Fruit fly (Drosophila melanogaster) whole organism, prepupa: ENCODE data around the gene CG4598.

Experiments used
- CG11762 ChIP-seq: fragments of 200-800 bp; sonication (Bioruptor generic); optimal IDR thresholded peaks from 3 replicates; lab custom pipeline; 2016; ENCODE audit warnings: missing biosample characterization, missing genetic modification characterization; ENCODE audit not compliant: insufficient read depth
- CG11902 ChIP-seq: fragments of 200-800 bp; sonication (Bioruptor generic); optimal IDR thresholded peaks from 3 replicates; lab custom pipeline; 2016; ENCODE audit warnings: missing biosample characterization, missing genetic modification characterization
- CG1621 ChIP-seq: fragments of 200-800 bp; sonication (Bioruptor generic); optimal IDR thresholded peaks from 3 replicates; lab custom pipeline; 2018; ENCODE audit warnings: missing biosample characterization, mild to moderate bottlenecking, missing genetic modification characterization
- CG3032 ChIP-seq: fragments of 200-800 bp; optimal IDR thresholded peaks from 2 replicates; lab custom pipeline; 2019; ENCODE audit warnings: missing biosample characterization, mild to moderate bottlenecking, missing genetic modification characterization, moderate library complexity
- CG31627 ChIP-seq: fragments of 200-800 bp; sonication (Bioruptor generic); optimal IDR thresholded peaks from 3 replicates; lab custom pipeline; 2016; ENCODE audit warnings: missing biosample characterization, missing genetic modification characterization
- CG32006 ChIP-seq: fragments of 200-800 bp; sonication (Bioruptor generic); optimal IDR thresholded peaks from 3 replicates; lab custom pipeline; 2017; ENCODE audit warnings: missing biosample characterization, mild to moderate bottlenecking, missing genetic modification characterization
- CG34406 ChIP-seq: fragments of 200-800 bp; sonication (Bioruptor generic); optimal IDR thresholded peaks from 3 replicates; lab custom pipeline; 2016; ENCODE audit warnings: missing biosample characterization, missing genetic modification characterization
- CG4318 ChIP-seq: fragments of 200-800 bp; sonication (Bioruptor generic); optimal IDR thresholded peaks from 3 replicates; lab custom pipeline; 2017; ENCODE audit warnings: missing biosample characterization, mild to moderate bottlenecking, missing genetic modification characterization
- CG6163 ChIP-seq: fragments of 200-800 bp; sonication (Bioruptor generic); IDR thresholded peaks from 3 replicates; pipeline ENCODE4 v1.3.6; 2022; ENCODE audit warnings: missing biosample characterization, missing genetic modification characterization
- CG6276 ChIP-seq: fragments of 200-800 bp; sonication (Bioruptor generic); optimal IDR thresholded peaks from 2 replicates; lab custom pipeline; 2017; ENCODE audit warnings: missing biosample characterization, mild to moderate bottlenecking, missing genetic modification characterization
- CG6792 ChIP-seq: fragments of 200-800 bp; sonication (Bioruptor generic); optimal IDR thresholded peaks from 3 replicates; lab custom pipeline; 2016; ENCODE audit warnings: missing biosample characterization, missing genetic modification characterization
- CG6808 ChIP-seq: fragments of 200-800 bp; sonication (Bioruptor generic); optimal IDR thresholded peaks from 3 replicates; lab custom pipeline; 2017; ENCODE audit warnings: missing biosample characterization, missing genetic modification characterization, mild to moderate bottlenecking, moderate library complexity, missing genetic modification reagents
- CG8319 ChIP-seq: fragments of 200-800 bp; sonication (Bioruptor generic); optimal IDR thresholded peaks from 3 replicates; lab custom pipeline; 2016; ENCODE audit warnings: missing biosample characterization, missing genetic modification characterization
- Eip75B ChIP-seq: fragments of 200-800 bp; sonication (Bioruptor generic); optimal IDR thresholded peaks from 3 replicates; lab custom pipeline; 2016; ENCODE audit warnings: missing biosample characterization, missing genetic modification characterization
- Eip78C ChIP-seq: fragments of 200-800 bp; sonication (Bioruptor generic); peaks from one replicate; lab custom pipeline; 2016; ENCODE audit warnings: missing biosample characterization, missing genetic modification characterization
- Eip93F ChIP-seq: fragments of 200-800 bp; sonication (Bioruptor generic); optimal IDR thresholded peaks from 2 replicates; lab custom pipeline; 2016; ENCODE audit warnings: missing biosample characterization, mild to moderate bottlenecking, missing genetic modification characterization
- Ets21C ChIP-seq: fragments of 200-800 bp; sonication (Bioruptor generic); optimal IDR thresholded peaks from 3 replicates; lab custom pipeline; 2016; ENCODE audit warnings: missing biosample characterization, missing genetic modification characterization
- Ets96B ChIP-seq: fragments of 200-800 bp; optimal IDR thresholded peaks from 2 replicates; lab custom pipeline; 2019; ENCODE audit warnings: missing biosample characterization, mild to moderate bottlenecking, missing genetic modification characterization, moderate library complexity
- Hr38 ChIP-seq: sonication (Bioruptor generic); optimal IDR thresholded peaks from 2 replicates; lab custom pipeline; 2016; ENCODE audit warnings: missing biosample characterization, missing genetic modification characterization
- Hr39 ChIP-seq: fragments of 200-800 bp; sonication (Bioruptor generic); optimal IDR thresholded peaks from 2 replicates; lab custom pipeline; 2016; ENCODE audit warnings: missing biosample characterization, missing genetic modification characterization
- Hr4 ChIP-seq: fragments of 200-800 bp; sonication (Bioruptor generic); optimal IDR thresholded peaks from 3 replicates; lab custom pipeline; 2016; ENCODE audit warnings: missing biosample characterization, missing genetic modification characterization
- Lpt ChIP-seq: fragments of 200-800 bp; sonication (Bioruptor generic); optimal IDR thresholded peaks from 3 replicates; lab custom pipeline; 2016; ENCODE audit warnings: missing biosample characterization, missing genetic modification characterization
- OdsH ChIP-seq: fragments of 200-800 bp; sonication (Bioruptor generic); optimal IDR thresholded peaks from 3 replicates; lab custom pipeline; 2016; ENCODE audit warnings: missing biosample characterization, missing genetic modification characterization
- Smox ChIP-seq: fragments of 200-800 bp; sonication (Bioruptor generic); optimal IDR thresholded peaks from 3 replicates; lab custom pipeline; 2016; ENCODE audit warnings: missing biosample characterization, missing genetic modification characterization
- Sox102F ChIP-seq: fragments of 200-800 bp; sonication (Bioruptor generic); optimal IDR thresholded peaks from 2 replicates; lab custom pipeline; 2016; ENCODE audit warnings: missing biosample characterization, mild to moderate bottlenecking, missing genetic modification characterization
- Sox14 ChIP-seq: fragments of 200-800 bp; sonication (Bioruptor generic); optimal IDR thresholded peaks from 3 replicates; lab custom pipeline; 2016; ENCODE audit warnings: missing biosample characterization, missing genetic modification characterization
- achi ChIP-seq: fragments of 200-800 bp; sonication (Bioruptor generic); optimal IDR thresholded peaks from 3 replicates; lab custom pipeline; 2016; ENCODE audit warnings: missing biosample characterization, missing genetic modification characterization
- acj6 ChIP-seq: fragments of 200-800 bp; sonication (Bioruptor generic); optimal IDR thresholded peaks from 3 replicates; lab custom pipeline; 2016; ENCODE audit warnings: missing biosample characterization, missing genetic modification characterization
- cyc ChIP-seq: fragments of 200-800 bp; sonication (Bioruptor generic); optimal IDR thresholded peaks from 3 replicates; lab custom pipeline; 2016; ENCODE audit warnings: missing biosample characterization, missing genetic modification characterization
- dsx ChIP-seq: fragments of 200-800 bp; optimal IDR thresholded peaks from 3 replicates; lab custom pipeline; 2019; ENCODE audit warnings: missing biosample characterization, mild to moderate bottlenecking, missing genetic modification characterization, moderate library complexity; ENCODE audit not compliant: poor library complexity, severe bottlenecking
- eg ChIP-seq: fragments of 200-800 bp; sonication (Bioruptor generic); IDR thresholded peaks from 3 replicates; pipeline ENCODE4 v1.3.6; 2022; ENCODE audit warnings: missing biosample characterization, missing genetic modification characterization
- esn ChIP-seq: fragments of 200-800 bp; sonication (Bioruptor generic); optimal IDR thresholded peaks from 2 replicates; lab custom pipeline; 2016; ENCODE audit warnings: missing biosample characterization, mild to moderate bottlenecking, missing genetic modification characterization, moderate library complexity
- fd59A ChIP-seq: fragments of 200-800 bp; sonication (Bioruptor generic); optimal IDR thresholded peaks from 2 replicates; lab custom pipeline; 2017; ENCODE audit warnings: missing biosample characterization, mild to moderate bottlenecking, missing genetic modification characterization, missing genetic modification reagents
- fd85E ChIP-seq: fragments of 200-800 bp; sonication (Bioruptor generic); optimal IDR thresholded peaks from 3 replicates; lab custom pipeline; 2016; ENCODE audit warnings: missing biosample characterization, missing genetic modification characterization
- fkh ChIP-seq: fragments of 200-800 bp; sonication (Bioruptor generic); optimal IDR thresholded peaks from 3 replicates; lab custom pipeline; 2017; ENCODE audit warnings: missing biosample characterization, mild to moderate bottlenecking, missing genetic modification characterization, moderate library complexity
- net ChIP-seq: fragments of 200-800 bp; sonication (Bioruptor generic); optimal IDR thresholded peaks from 3 replicates; lab custom pipeline; 2016; ENCODE audit warnings: missing biosample characterization, missing genetic modification characterization
- pdm3 ChIP-seq: fragments of 200-800 bp; sonication (Bioruptor generic); optimal IDR thresholded peaks from 3 replicates; lab custom pipeline; 2016; ENCODE audit warnings: missing biosample characterization, missing genetic modification characterization
- salr ChIP-seq, 2 experiments: fragments of 200-800 bp; sonication (Bioruptor generic); optimal IDR thresholded peaks; 3 replicates each; lab custom pipeline; 2016 to 2018; ENCODE audit warnings: missing biosample characterization in 2 of 2, missing genetic modification characterization in 2 of 2, mild to moderate bottlenecking in 1 of 2
- spab ChIP-seq: fragments of 200-800 bp; sonication (Bioruptor generic); optimal IDR thresholded peaks from 2 replicates; lab custom pipeline; 2017; ENCODE audit warnings: missing biosample characterization, mild to moderate bottlenecking, missing genetic modification characterization, missing genetic modification reagents
- ss ChIP-seq, 2 experiments: fragments of 200-800 bp; sonication (Bioruptor generic); optimal IDR thresholded peaks; 2 replicates in 1 of 2; 3 replicates in 1 of 2; lab custom pipeline; 2017 to 2018; ENCODE audit warnings: mild to moderate bottlenecking in 2 of 2, missing biosample characterization in 2 of 2, missing genetic modification characterization in 2 of 2, moderate library complexity in 1 of 2
- topi ChIP-seq: fragments of 200-800 bp; sonication (Bioruptor generic); optimal IDR thresholded peaks from 3 replicates; lab custom pipeline; 2016; ENCODE audit warnings: missing biosample characterization, missing genetic modification characterization
- vri ChIP-seq: fragments of 200-800 bp; sonication (Bioruptor generic); optimal IDR thresholded peaks from 3 replicates; lab custom pipeline; 2016; ENCODE audit warnings: missing biosample characterization, mild to moderate bottlenecking, missing genetic modification characterization

CG4598 gene

DNA sequence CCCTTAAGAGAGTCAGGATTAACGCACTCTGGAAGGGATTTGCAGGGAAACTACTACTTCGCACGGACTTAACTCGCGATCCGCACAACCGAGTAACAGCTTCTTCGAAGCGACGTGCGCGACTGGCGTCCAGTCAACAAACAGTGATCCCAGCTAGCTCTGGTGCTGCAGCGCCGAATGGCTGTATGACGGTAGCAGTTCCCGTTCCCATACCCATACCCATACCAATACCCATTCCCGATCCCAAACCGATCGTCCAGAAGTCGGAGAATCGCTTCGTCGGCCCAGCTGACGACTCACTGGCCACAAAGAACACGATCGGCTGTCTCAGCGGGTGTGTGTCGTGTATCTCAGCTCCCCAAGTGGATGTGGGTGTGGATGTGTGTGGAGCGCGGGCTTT lies 28.8 kb downstream of the CG4598 start, which contains the start of gene CG5853 (continued):
- TF ChIP-seq vri (GFP tag; lab: Kevin White, UChicago) (peak; percentile 96), CG4318 (GFP tag; lab: Kevin White, UChicago) (no peak), acj6 (GFP tag; lab: Kevin White, UChicago) (no peak), fd85E (GFP tag; lab: Kevin White, UChicago) (peak; percentile 16), pdm3 (no peak), CG6163 (GFP tag; lab: Robert Waterston, UW) (peak; percentile 73), Eip78C (GFP tag; lab: Kevin White, UChicago) (no peak), Ets96B (tag; lab: Kevin White, UChicago) (peak; percentile 4), fd59A (GFP tag; lab: Kevin White, UChicago) (no peak), Eip93F (GFP tag; lab: Kevin White, UChicago) (no peak), CG11762 (no peak), Lpt (peak; percentile 8), Sox102F (GFP tag; lab: Kevin White, UChicago) (peak; percentile 61), CG3032 (tag; lab: Kevin White, UChicago) (peak; percentile 3), Hr4 (GFP tag; lab: Kevin White, UChicago) (no peak), CG8319 (GFP tag; lab: Kevin White, UChicago) (no peak), net (peak; percentile 50), Eip75B (GFP tag; lab: Kevin White, UChicago) (peak; percentile 33), topi (no peak), CG6808 (GFP tag; lab: Kevin White, UChicago) (peak; percentile 10), CG6792 (peak; percentile 5), cyc (GFP tag; lab: Kevin White, UChicago) (no peak), achi (GFP tag; lab: Kevin White, UChicago) (peak; percentile 34), salr (GFP tag; optimal IDR thresholded peaks at IDR 0.05; lab: Kevin White, UChicago) (peak in 1 of 2 experiments; percentile 32), CG11902 (no peak), CG34406 (GFP tag; lab: Kevin White, UChicago) (no peak), ss (GFP tag; optimal IDR thresholded peaks at IDR 0.05; lab: Kevin White, UChicago) (peak; percentile 55 to 70), CG6276 (GFP tag; lab: Kevin White, UChicago) (no peak)

DNA sequence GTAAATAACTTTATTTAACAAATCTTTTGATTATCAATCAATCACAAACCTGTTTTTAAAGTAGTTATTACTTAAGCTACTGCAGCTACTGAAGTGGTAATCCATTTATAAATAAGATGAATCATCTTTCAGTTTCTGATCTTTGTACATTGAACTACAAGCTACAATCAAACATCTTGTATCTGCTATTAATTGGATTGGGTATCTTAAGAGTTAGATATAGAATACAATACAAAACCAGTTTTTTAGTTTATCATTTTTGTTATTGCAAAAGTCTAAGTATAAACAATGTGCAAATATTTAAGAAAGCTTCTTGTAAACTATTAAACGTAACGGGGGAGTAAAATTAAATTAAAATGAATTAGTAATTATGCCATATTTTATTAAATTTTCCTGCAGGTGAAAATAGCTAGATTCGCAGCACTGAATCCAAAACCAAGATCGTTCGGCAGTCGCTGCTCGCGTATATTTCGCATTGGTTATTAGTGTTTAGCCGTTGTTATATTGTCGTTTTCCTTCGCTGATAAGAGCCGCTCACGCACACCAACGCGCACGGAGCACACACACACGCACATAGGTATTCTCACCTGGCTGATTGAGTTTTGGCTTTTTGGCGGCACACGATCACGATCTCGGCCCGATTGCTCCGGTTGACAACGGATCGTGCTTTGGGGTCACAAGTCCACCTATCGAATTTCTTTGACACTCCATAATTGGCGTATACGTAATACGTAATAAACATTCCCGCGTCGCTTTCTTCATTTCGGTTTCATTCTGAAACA lies 29.5 kb downstream of the CG4598 start:
- peak; percentile 34 for TF ChIP-seq Sox14 (GFP tag; lab: Kevin White, UChicago)
- no peak for TF ChIP-seq CG6808 (GFP tag; lab: Kevin White, UChicago)
- no peak for TF ChIP-seq fkh
- TF ChIP-seq OdsH (GFP tag; lab: Kevin White, UChicago), result peak; percentile 10
- no peak for TF ChIP-seq acj6 (GFP tag; lab: Kevin White, UChicago)
- TF ChIP-seq CG32006 (GFP tag; lab: Kevin White, UChicago), result peak; percentile 46
- TF ChIP-seq ss (GFP tag; optimal IDR thresholded peaks at IDR 0.05; lab: Kevin White, UChicago), result peak; percentile 0 to 14
- no peak for TF ChIP-seq CG3032 (tag; lab: Kevin White, UChicago)
- peak; percentile 23; the same call in 1 of the 3 replicates for TF ChIP-seq eg (GFP tag; lab: Robert Waterston, UW)
- peak; percentile 50 for TF ChIP-seq esn (GFP tag; lab: Kevin White, UChicago)
- TF ChIP-seq Smox (GFP tag; lab: Kevin White, UChicago), result peak; percentile 22
- TF ChIP-seq salr (GFP tag; optimal IDR thresholded peaks at IDR 0.05; lab: Kevin White, UChicago), result peak in 1 of 2 experiments; percentile 12
- TF ChIP-seq spab (GFP tag; lab: Kevin White, UChicago), result no peak
- no peak for TF ChIP-seq Hr38 (GFP tag; lab: Kevin White, UChicago)
- TF ChIP-seq CG31627 (GFP tag; lab: Kevin White, UChicago), result peak; percentile 4
- peak; percentile 85 for TF ChIP-seq Eip78C (GFP tag; lab: Kevin White, UChicago)
- TF ChIP-seq Eip93F (GFP tag; lab: Kevin White, UChicago), result peak; percentile 87
- peak; percentile 5 for TF ChIP-seq Hr4 (GFP tag; lab: Kevin White, UChicago)
- TF ChIP-seq topi, result peak; percentile 22
- peak; percentile 6 for TF ChIP-seq Hr39 (GFP tag; lab: Kevin White, UChicago)
- TF ChIP-seq CG1621 (tag; lab: Kevin White, UChicago), result peak; percentile 13
- TF ChIP-seq dsx, result no peak
- TF ChIP-seq pdm3, result peak; percentile 29
- TF ChIP-seq CG6163 (GFP tag; lab: Robert Waterston, UW), result 0 out of 3 replicates have a peak, but pooled peaks have one; percentile 49
- peak; percentile 99 for TF ChIP-seq vri (GFP tag; lab: Kevin White, UChicago)
- TF ChIP-seq Ets21C (GFP tag; lab: Kevin White, UChicago), result no peak
